Worm (Caenorhabditis elegans): ENCODE measurements around the gene sem-5.

The sem-5 gene

DNA sequence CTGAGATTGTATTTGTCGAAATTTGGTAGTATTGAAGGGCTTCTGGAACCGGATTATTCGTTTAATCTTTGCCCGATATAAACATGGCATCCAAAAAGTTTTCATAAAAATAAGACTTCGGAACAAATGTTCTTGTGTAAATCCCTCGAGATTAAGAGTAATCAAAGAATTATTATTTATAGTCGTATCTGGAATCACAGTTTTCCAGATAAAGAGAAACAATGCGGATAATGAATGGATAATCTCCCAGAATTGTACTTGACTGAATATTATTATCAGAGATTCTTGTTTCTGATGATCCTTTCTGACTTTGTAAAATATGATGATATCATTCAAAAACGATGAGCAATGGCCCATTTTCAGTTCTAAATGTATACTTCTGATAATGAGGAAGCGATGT lies 40.4 kb downstream of the sem-5 start:
- no peak for TF ChIP-seq ztf-11 (tag; optimal IDR thresholded peaks at IDR 0.05)
- TF ChIP-seq mls-2 (tag; optimal IDR thresholded peaks at IDR 0.05): no peak
- TF ChIP-seq pha-4 (tag; optimal IDR thresholded peaks at IDR 0.05): no peak
- TF ChIP-seq lin-32 (GFP tag; optimal IDR thresholded peaks at IDR 0.05): no peak
- TF ChIP-seq unc-62 (GFP tag; optimal IDR thresholded peaks at IDR 0.05): no peak
- no peak for TF ChIP-seq drap-1 (GFP tag; optimal IDR thresholded peaks at IDR 0.05)
- TF ChIP-seq snpc-4 (tag; optimal IDR thresholded peaks at IDR 0.05): no peak
- no peak for TF ChIP-seq unc-120 (tag; optimal IDR thresholded peaks at IDR 0.05; ENCODE audit: poor library complexity, severe bottlenecking)
- no peak for TF ChIP-seq lsy-2 (tag; optimal IDR thresholded peaks at IDR 0.05)
- no peak for TF ChIP-seq mep-1 (tag; optimal IDR thresholded peaks at IDR 0.05)
- TF ChIP-seq mab-5 (tag; optimal IDR thresholded peaks at IDR 0.05): no peak
- TF ChIP-seq sptf-1 (tag; optimal IDR thresholded peaks at IDR 0.05): no peak
- TF ChIP-seq cnd-1 (tag; optimal IDR thresholded peaks at IDR 0.05): no peak
- TF ChIP-seq ces-1 (GFP tag; optimal IDR thresholded peaks at IDR 0.05): no peak
- TF ChIP-seq ceh-39 (tag; optimal IDR thresholded peaks at IDR 0.05): no peak
- TF ChIP-seq M03D4.4 (tag; optimal IDR thresholded peaks at IDR 0.05): no peak
- TF ChIP-seq bed-3 (GFP tag; optimal IDR thresholded peaks at IDR 0.05): no peak
- no peak for TF ChIP-seq tbx-8 (GFP tag; optimal IDR thresholded peaks at IDR 0.05)
- no peak for TF ChIP-seq ceh-83 (GFP tag; optimal IDR thresholded peaks at IDR 0.05)

DNA sequence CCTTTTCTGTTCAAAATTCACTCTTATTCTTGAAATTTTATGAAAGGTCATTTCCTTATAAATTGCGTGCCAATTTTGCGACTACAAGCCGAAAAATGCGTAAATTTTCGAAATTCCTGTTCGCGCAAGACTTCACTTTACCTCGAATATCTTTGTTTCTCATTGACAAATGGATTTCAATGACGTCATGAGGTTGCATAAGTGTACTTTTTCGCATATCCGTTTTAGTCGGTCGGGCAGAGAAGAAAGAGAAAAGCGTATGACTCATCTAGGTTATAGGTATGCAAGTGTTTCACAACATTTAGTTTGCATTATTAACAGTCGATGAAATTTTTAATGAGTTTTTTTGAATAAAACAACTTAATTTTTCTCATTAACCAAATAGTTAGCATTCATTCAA lies 45.4 kb downstream of the sem-5 start:
- TF ChIP-seq ham-2 (GFP tag; optimal IDR thresholded peaks at IDR 0.05): no peak
- no peak for TF ChIP-seq mls-2 (tag; optimal IDR thresholded peaks at IDR 0.05)
- no peak for TF ChIP-seq mab-5 (tag; optimal IDR thresholded peaks at IDR 0.05)
- no peak for TF ChIP-seq ztf-11 (tag; optimal IDR thresholded peaks at IDR 0.05)
- TF ChIP-seq sptf-1 (tag; optimal IDR thresholded peaks at IDR 0.05): no peak
- no peak for TF ChIP-seq ceh-39 (tag; optimal IDR thresholded peaks at IDR 0.05)
- TF ChIP-seq cnd-1 (tag; optimal IDR thresholded peaks at IDR 0.05): no peak
- TF ChIP-seq nhr-28 (tag; optimal IDR thresholded peaks at IDR 0.05): no peak
- no peak for TF ChIP-seq unc-120 (tag; optimal IDR thresholded peaks at IDR 0.05; ENCODE audit: poor library complexity, severe bottlenecking)
- TF ChIP-seq hlh-1 (tag; optimal IDR thresholded peaks at IDR 0.05): no peak
- TF ChIP-seq flh-1 (GFP tag; optimal IDR thresholded peaks at IDR 0.05): no peak
- no peak for TF ChIP-seq elt-3 (tag; optimal IDR thresholded peaks at IDR 0.05)
- TF ChIP-seq zip-8 (tag; optimal IDR thresholded peaks at IDR 0.05): no peak

DNA sequence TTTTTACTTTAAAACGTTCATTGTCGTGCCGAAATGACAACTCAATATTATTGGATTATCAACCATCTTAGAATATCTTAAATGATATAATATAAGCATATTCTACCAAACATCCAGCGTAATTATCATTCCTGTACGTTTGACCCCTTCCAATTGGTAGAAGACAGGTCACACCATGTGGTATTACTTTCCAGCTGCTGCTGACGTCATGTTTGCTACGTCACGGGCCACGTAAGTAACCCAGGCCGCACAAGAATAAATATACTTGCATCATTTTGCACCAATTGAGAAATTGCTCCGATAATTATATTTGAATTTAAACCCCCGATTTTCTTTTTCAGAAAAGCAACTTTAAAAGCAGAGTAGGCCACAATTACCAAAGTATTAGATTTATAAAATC lies 45.9 kb downstream of the sem-5 start:
- TF ChIP-seq zip-8 (tag; optimal IDR thresholded peaks at IDR 0.05): peak; percentile 58
- no peak for TF ChIP-seq mab-5 (tag; optimal IDR thresholded peaks at IDR 0.05)
- no peak for TF ChIP-seq unc-39 (tag; optimal IDR thresholded peaks at IDR 0.05)
- TF ChIP-seq bed-3 (GFP tag; optimal IDR thresholded peaks at IDR 0.05): no peak
- TF ChIP-seq nhr-237 (tag; optimal IDR thresholded peaks at IDR 0.05): no peak
- no peak for TF ChIP-seq snpc-4 (tag; optimal IDR thresholded peaks at IDR 0.05)
- no peak for TF ChIP-seq nhr-28 (tag; optimal IDR thresholded peaks at IDR 0.05)
- TF ChIP-seq unc-62 (GFP tag; optimal IDR thresholded peaks at IDR 0.05): no peak
- TF ChIP-seq nhr-2 (tag; optimal IDR thresholded peaks at IDR 0.05): peak; percentile 93

DNA sequence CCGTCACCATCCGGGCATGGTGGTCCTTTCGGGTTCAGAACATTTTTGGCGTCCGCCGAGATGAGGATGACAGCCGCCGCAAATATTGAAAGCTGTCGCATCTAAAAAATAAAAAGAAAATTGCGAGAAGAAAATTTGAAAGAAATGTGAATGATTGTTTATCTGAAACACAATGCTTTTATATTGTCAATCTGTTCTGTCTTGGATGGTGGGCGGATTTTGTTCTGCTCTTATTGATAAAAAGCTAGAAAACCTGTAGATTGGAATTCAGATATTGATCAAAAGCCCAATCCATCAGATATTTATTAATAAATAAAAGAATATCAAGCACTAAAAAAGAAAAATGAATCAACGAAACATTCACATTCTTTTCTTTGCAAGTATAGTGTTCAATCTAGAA lies 47.7 kb downstream of the sem-5 start, which contains the start of gene C39D10.7:
Gene C39D10.7, minus strand, starts transcription at position 101 of the 400 bp plus-strand sequence.
- no peak for TF ChIP-seq mls-2 (tag; optimal IDR thresholded peaks at IDR 0.05)
- no peak for TF ChIP-seq hlh-1 (tag; optimal IDR thresholded peaks at IDR 0.05)
- no peak for TF ChIP-seq pha-4 (tag; optimal IDR thresholded peaks at IDR 0.05)
- TF ChIP-seq unc-120 (tag; optimal IDR thresholded peaks at IDR 0.05; ENCODE audit: poor library complexity, severe bottlenecking): no peak
- no peak for TF ChIP-seq flh-1 (GFP tag; optimal IDR thresholded peaks at IDR 0.05)
- TF ChIP-seq bed-3 (GFP tag; optimal IDR thresholded peaks at IDR 0.05): no peak
- TF ChIP-seq elt-1 (tag; optimal IDR thresholded peaks at IDR 0.05; ENCODE audit: borderline replicate concordance, insufficient read depth): no peak
- TF ChIP-seq lin-32 (GFP tag; optimal IDR thresholded peaks at IDR 0.05): no peak
- TF ChIP-seq tbx-8 (GFP tag; optimal IDR thresholded peaks at IDR 0.05): no peak
- TF ChIP-seq ceh-83 (GFP tag; optimal IDR thresholded peaks at IDR 0.05): no peak
- TF ChIP-seq drap-1 (GFP tag; optimal IDR thresholded peaks at IDR 0.05): no peak
- TF ChIP-seq cnd-1 (tag; optimal IDR thresholded peaks at IDR 0.05): no peak
- no peak for TF ChIP-seq unc-39 (tag; optimal IDR thresholded peaks at IDR 0.05)
- no peak for TF ChIP-seq mab-5 (tag; optimal IDR thresholded peaks at IDR 0.05)
- no peak for TF ChIP-seq unc-62 (GFP tag; optimal IDR thresholded peaks at IDR 0.05)
